Fruit fly (Drosophila melanogaster): ENCODE results near the gene Tmhs.

DNA sequence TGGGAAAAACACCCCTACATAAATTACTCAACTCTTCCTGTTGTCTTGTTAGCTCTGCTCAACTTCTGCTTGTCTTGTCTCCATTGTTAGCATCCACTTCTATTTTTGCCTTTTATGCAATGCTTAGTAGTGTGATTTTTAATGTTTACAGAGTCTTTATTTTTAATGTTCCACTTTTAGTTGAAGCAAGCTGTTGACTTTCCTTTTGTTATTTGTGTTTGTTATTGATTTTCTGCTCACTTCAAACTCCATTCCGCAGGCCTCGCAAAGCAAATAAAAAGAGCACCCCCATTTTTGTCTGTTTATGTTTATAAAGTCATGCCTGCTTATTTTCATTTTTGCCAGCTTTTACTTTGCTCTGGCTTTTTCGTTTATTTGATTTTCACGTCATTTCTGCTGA is 3.5 kb upstream of the Tmhs start:
- no peak for TF ChIP-seq dsf (GFP tag; optimal IDR thresholded peaks at IDR 0.05; ENCODE audit: borderline replicate concordance)
- TF ChIP-seq HLH106 (tag; optimal IDR thresholded peaks at IDR 0.05), result no peak
- TF ChIP-seq Hr78 (GFP tag; optimal IDR thresholded peaks at IDR 0.05), result no peak
- TF ChIP-seq pan (optimal IDR thresholded peaks at IDR 0.05), result no peak
- TF ChIP-seq h (GFP tag; optimal IDR thresholded peaks at IDR 0.05), result peak; percentile 39
- no peak for TF ChIP-seq usp (GFP tag; optimal IDR thresholded peaks at IDR 0.05)
- TF ChIP-seq OdsH (GFP tag; optimal IDR thresholded peaks at IDR 0.05), result peak; percentile 29
- TF ChIP-seq Rel (GFP tag; optimal IDR thresholded peaks at IDR 0.05), result no peak
- TF ChIP-seq Rel (tag; optimal IDR thresholded peaks at IDR 0.05), result no peak
- TF ChIP-seq woc (GFP tag; optimal IDR thresholded peaks at IDR 0.05), result no peak
